Comparison of ENCODE assay signal across 3 fruit fly cellular contexts in genomic region chr3L:5633247-5634187, dm6.
TF ChIP-seq lines count a peak whose summit lies in the region.

No protein-coding gene starts in this region.

TF ChIP-seq in whole organism, embryonic, 481 proteins besides CTCF, POLR2A, EP300 and RAD21 (continued from another document):
- TF ChIP-seq Blimp-1 (GFP tag; optimal IDR thresholded peaks at IDR 0.05; lab: Kevin White, UChicago) (peak; percentile 94), Ets65A (GFP tag; lab: Kevin White, UChicago) (peak; percentile 86), CG10321 (GFP tag; IDR thresholded peaks at IDR 0.05; lab: Robert Waterston, UW) (no peak), CG15696 (tag; optimal IDR thresholded peaks at IDR 0.05; lab: Kevin White, UChicago) (no peak)

TF ChIP-seq in whole organism, prepupa, 60 proteins besides CTCF, POLR2A, EP300 and RAD21 (continued from another document):
- TF ChIP-seq CG6163 (GFP tag; IDR thresholded peaks at IDR 0.05; lab: Robert Waterston, UW) (peak; percentile 71), CG9139 (GFP tag; optimal IDR thresholded peaks at IDR 0.05; lab: Kevin White, UChicago) (no peak), Gug (GFP tag; IDR thresholded peaks at IDR 0.05; lab: Robert Waterston, UW) (peak; percentile 45; the same call in 1 of the 2 replicates), pdm3 (GFP tag; optimal IDR thresholded peaks at IDR 0.05; lab: Kevin White, UChicago) (peak; percentile 17), CG6854 (GFP tag; optimal IDR thresholded peaks at IDR 0.05; lab: Kevin White, UChicago) (no peak), fkh (GFP tag; optimal IDR thresholded peaks at IDR 0.05; lab: Kevin White, UChicago) (no peak), Sox14 (GFP tag; optimal IDR thresholded peaks at IDR 0.05; lab: Kevin White, UChicago) (peak; percentile 69), Smox (GFP tag; optimal IDR thresholded peaks at IDR 0.05; lab: Kevin White, UChicago) (no peak), cyc (GFP tag; optimal IDR thresholded peaks at IDR 0.05; lab: Kevin White, UChicago) (peak; percentile 61), topi (GFP tag; optimal IDR thresholded peaks at IDR 0.05; lab: Kevin White, UChicago) (peak; percentile 49), CG6792 (GFP tag; optimal IDR thresholded peaks at IDR 0.05; lab: Kevin White, UChicago) (peak; percentile 45), vri (GFP tag; optimal IDR thresholded peaks at IDR 0.05; lab: Kevin White, UChicago) (peak; percentile 32), CG6808 (GFP tag; optimal IDR thresholded peaks at IDR 0.05; lab: Kevin White, UChicago) (peak; percentile 35), CG3919 (GFP tag; optimal IDR thresholded peaks at IDR 0.05; lab: Kevin White, UChicago) (peak; percentile 80), ss (GFP tag; optimal IDR thresholded peaks at IDR 0.05; lab: Kevin White, UChicago) (peak in 1 of 2 experiments; percentile 14), Eip75B (GFP tag; optimal IDR thresholded peaks at IDR 0.05; lab: Kevin White, UChicago) (peak; percentile 67), CG31627 (GFP tag; optimal IDR thresholded peaks at IDR 0.05; lab: Kevin White, UChicago) (peak; percentile 4)

TF ChIP-seq in whole organism, wandering third instar larva, 38 proteins besides CTCF, POLR2A, EP300 and RAD21 (continued from another document):
- TF ChIP-seq OdsH (GFP tag; optimal IDR thresholded peaks at IDR 0.05; lab: Kevin White, UChicago) (peak; percentile 72), lola (GFP tag; optimal IDR thresholded peaks at IDR 0.05; lab: Kevin White, UChicago) (no peak), rgr (GFP tag; optimal IDR thresholded peaks at IDR 0.05; lab: Kevin White, UChicago) (peak; percentile 72), dl (GFP tag; optimal IDR thresholded peaks at IDR 0.05; lab: Kevin White, UChicago; ENCODE audit: insufficient read depth in 1 of 2, partially characterized antibody in 2 of 2) (no peak), Hr78 (GFP tag; optimal IDR thresholded peaks at IDR 0.05; lab: Kevin White, UChicago) (no peak), fru (GFP tag; optimal IDR thresholded peaks at IDR 0.05; lab: Kevin White, UChicago) (peak; percentile 91)
